Fruit fly (Drosophila melanogaster): Measurements from ENCODE around the gene CG11333.

CG11333 gene

DNA sequence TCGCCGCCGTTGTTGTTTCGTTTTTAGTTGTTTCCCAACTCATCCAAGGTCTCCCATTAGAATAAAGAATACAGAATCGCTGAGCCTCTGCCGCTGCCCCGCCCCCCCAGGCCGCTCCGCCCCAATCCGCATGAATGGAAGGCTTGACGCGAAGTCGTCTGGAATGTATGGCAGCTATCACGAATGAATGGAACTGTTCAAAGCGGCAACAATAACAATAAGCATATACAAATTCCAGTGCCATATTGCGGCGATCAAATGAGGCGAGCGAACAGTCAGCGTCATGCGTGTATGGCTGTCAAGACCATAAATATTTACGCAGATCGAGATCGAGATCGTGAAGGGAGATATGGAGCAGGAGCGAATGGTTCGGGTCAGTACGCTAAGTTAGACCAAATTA, 42.4 kb upstream of the CG11333 start (continued):
- TF ChIP-seq tll (GFP tag; optimal IDR thresholded peaks at IDR 0.05) (no peak), CG12769 (tag; optimal IDR thresholded peaks at IDR 0.05) (peak; percentile 95), CG2120 (GFP tag; optimal IDR thresholded peaks at IDR 0.05) (peak; percentile 17), Fer3 (tag; optimal IDR thresholded peaks at IDR 0.05) (peak; percentile 18), sd (tag; optimal IDR thresholded peaks at IDR 0.05) (peak; percentile 99), sug (tag; optimal IDR thresholded peaks at IDR 0.05) (peak; percentile 66), ftz-f1 (GFP tag; optimal IDR thresholded peaks at IDR 0.05) (peak; percentile 87), CG17186 (GFP tag; optimal IDR thresholded peaks at IDR 0.05) (no peak), Rfx (GFP tag; IDR thresholded peaks at IDR 0.05) (peak; percentile 37; the same call in 1 of the 2 replicates), Adf1 (GFP tag; IDR thresholded peaks at IDR 0.05) (peak; percentile 81), abd-A (tag; optimal IDR thresholded peaks at IDR 0.05) (peak; percentile 82), Ets65A (GFP tag) (peak; percentile 74), slbo (GFP tag; IDR thresholded peaks at IDR 0.05) (0 out of 2 replicates have a peak, but pooled peaks have one; percentile 28), CG11456 (GFP tag; IDR thresholded peaks at IDR 0.05) (0 out of 3 replicates have a peak, but pooled peaks have one; percentile 27), Med (GFP tag) (peak; percentile 75), lmd (GFP tag; IDR thresholded peaks at IDR 0.05) (no peak; the same call in 1 of the 2 replicates), vvl (GFP tag; IDR thresholded peaks at IDR 0.05) (peak; percentile 45; the same call in 1 of the 2 replicates), CG9932 (GFP tag; IDR thresholded peaks at IDR 0.05) (peak; percentile 35), B-H2 (GFP tag; optimal IDR thresholded peaks at IDR 0.05) (peak; percentile 58), CG10979 (tag; optimal IDR thresholded peaks at IDR 0.05) (no peak), her (GFP tag; optimal IDR thresholded peaks at IDR 0.05) (no peak), CG11695 (GFP tag; IDR thresholded peaks at IDR 0.05) (peak; percentile 89), CG11247 (GFP tag; IDR thresholded peaks at IDR 0.05) (0 out of 2 replicates have a peak, but pooled peaks have one; percentile 20), rib (GFP tag; IDR thresholded peaks at IDR 0.05) (0 out of 2 replicates have a peak, but pooled peaks have one; percentile 52), NFAT (GFP tag; IDR thresholded peaks at IDR 0.05) (peak; percentile 43), bcd (GFP tag; optimal IDR thresholded peaks at IDR 0.05) (peak; percentile 12), gcm (GFP tag; optimal IDR thresholded peaks at IDR 0.05) (no peak), CG15514 (GFP tag; optimal IDR thresholded peaks at IDR 0.05) (peak; percentile 7), CG13894 (tag; optimal IDR thresholded peaks at IDR 0.05) (peak; percentile 46), CG10543 (GFP tag; optimal IDR thresholded peaks at IDR 0.05) (peak; percentile 92)

DNA sequence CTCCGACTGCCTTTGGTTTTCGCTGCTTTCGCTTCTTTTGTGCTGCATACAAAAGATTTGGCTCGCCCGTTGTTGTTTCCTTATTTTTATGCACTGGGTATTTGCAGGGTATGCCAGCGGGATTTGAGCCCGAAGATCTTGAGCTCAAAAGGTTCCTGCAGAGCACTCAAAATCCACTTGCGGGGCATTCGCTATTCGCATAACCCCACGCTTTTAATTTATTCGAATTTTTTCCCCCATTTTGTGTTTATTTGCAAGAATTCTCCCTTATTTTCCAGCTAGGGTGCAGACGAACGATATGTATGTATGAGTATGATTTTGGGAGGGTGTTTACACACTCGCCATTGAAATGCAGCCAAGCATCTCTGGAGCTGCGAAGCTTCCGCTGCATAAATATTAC, 41.1 kb upstream of the CG11333 start:
- TF ChIP-seq D19B (GFP tag; optimal IDR thresholded peaks at IDR 0.05) (peak; percentile 15), CG17361 (GFP tag; IDR thresholded peaks at IDR 0.05) (no peak), Dbx (GFP tag; IDR thresholded peaks at IDR 0.05) (0 out of 3 replicates have a peak, but pooled peaks have one; percentile 9), Dp (GFP tag; optimal IDR thresholded peaks at IDR 0.05) (no peak)

DNA sequence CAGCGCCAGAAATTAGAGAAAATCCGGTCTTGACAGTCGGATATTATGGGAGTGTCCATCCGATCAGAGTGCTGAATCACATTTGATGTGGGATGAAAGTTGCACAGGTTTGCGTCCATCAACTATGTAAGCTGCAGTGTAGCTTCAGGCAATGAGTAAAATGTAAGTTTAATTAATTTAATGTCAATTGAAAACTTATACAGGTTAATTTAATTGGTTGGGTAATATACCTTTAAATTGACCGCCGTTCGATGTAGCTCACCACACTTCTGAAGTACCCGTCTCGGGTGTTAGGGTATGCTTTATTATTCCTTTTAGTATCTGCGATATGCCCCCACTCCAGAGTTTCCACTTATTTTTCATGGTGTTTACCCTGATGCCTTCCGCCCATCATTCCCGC, 38.7 kb upstream of the CG11333 start:
- TF ChIP-seq CG7963 (GFP tag; IDR thresholded peaks at IDR 0.05; ENCODE audit: partially characterized antibody): no peak
- TF ChIP-seq CG3995 (GFP tag; optimal IDR thresholded peaks at IDR 0.05): no peak
- TF ChIP-seq CG2202 (tag; optimal IDR thresholded peaks at IDR 0.05): no peak
- TF ChIP-seq CG14441 (GFP tag; IDR thresholded peaks at IDR 0.05): peak; percentile 58
- TF ChIP-seq Hand (GFP tag; optimal IDR thresholded peaks at IDR 0.05): no peak
- TF ChIP-seq CG3281 (GFP tag; optimal IDR thresholded peaks at IDR 0.05): peak; percentile 23
- TF ChIP-seq CG3847 (GFP tag; IDR thresholded peaks at IDR 0.05): no peak
- TF ChIP-seq ara (GFP tag; IDR thresholded peaks at IDR 0.05): no peak
- TF ChIP-seq Dbx (GFP tag; IDR thresholded peaks at IDR 0.05): peak; percentile 66; the same call in 2 of the 3 replicates
- no peak for TF ChIP-seq Nf-YB (GFP tag; optimal IDR thresholded peaks at IDR 0.05)
- no peak for TF ChIP-seq mld (GFP tag; IDR thresholded peaks at IDR 0.05; ENCODE audit: partially characterized antibody)
- TF ChIP-seq nmo (GFP tag; optimal IDR thresholded peaks at IDR 0.05): no peak
- no peak for TF ChIP-seq CG17186 (GFP tag; optimal IDR thresholded peaks at IDR 0.05)
- no peak for TF ChIP-seq D19B (GFP tag; optimal IDR thresholded peaks at IDR 0.05)
- TF ChIP-seq Sox100B (GFP tag; optimal IDR thresholded peaks at IDR 0.05): no peak
- TF ChIP-seq pb (GFP tag; optimal IDR thresholded peaks at IDR 0.05): no peak
- TF ChIP-seq Atf3 (GFP tag; optimal IDR thresholded peaks at IDR 0.05): no peak
- TF ChIP-seq CG7372 (GFP tag; IDR thresholded peaks at IDR 0.05): no peak
- peak; percentile 68 for TF ChIP-seq row (GFP tag; IDR thresholded peaks at IDR 0.05)
